Worm (Caenorhabditis elegans): ENCODE data around the gene zig-2.

DNA sequence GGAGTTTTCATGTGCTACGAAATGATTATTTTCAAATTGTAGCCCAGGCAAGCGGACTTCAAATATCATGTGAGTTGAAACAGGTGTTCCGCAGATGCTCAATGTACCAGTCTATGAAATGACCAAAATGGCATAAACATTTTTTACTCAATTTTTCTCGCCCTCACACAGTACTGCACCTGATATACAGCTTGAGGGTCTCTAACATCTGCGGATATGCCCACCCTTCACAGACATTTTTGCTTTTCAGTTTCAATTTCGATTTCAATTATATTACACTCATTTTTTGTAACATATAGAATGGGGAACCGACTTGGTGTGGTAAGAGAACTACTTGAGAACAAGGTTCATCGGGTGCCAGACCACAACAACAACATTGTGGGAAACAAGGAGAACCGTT lies 5.5 kb upstream of the zig-2 start, which contains the start of gene F42F12.11:
- TF ChIP-seq tab-1 (GFP tag; IDR thresholded peaks at IDR 0.05) (no peak), ztf-23 (GFP tag; IDR thresholded peaks at IDR 0.05) (no peak), klf-2 (GFP tag; conservative IDR thresholded peaks at IDR 0.05) (no peak), flt-1 (GFP tag; IDR thresholded peaks at IDR 0.05) (no peak), ztf-29 (GFP tag; IDR thresholded peaks at IDR 0.05) (no peak), med-1 (GFP tag; optimal IDR thresholded peaks at IDR 0.05; ENCODE audit: insufficient read depth) (no peak), T22C8.4 (GFP tag; IDR thresholded peaks at IDR 0.05) (no peak), cog-1 (tag; optimal IDR thresholded peaks at IDR 0.05) (no peak), ref-1 (GFP tag; conservative IDR thresholded peaks at IDR 0.05) (no peak)
